Fruit fly (Drosophila melanogaster) whole organism, embryonic: Measurements from ENCODE around the gene CG7742.

ENCODE experiments used
- ATbp ChIP-seq: fragments of 200-800 bp; sonication (Bioruptor generic); optimal IDR thresholded peaks from 2 replicates; lab custom pipeline; 2017; ENCODE audit warnings: missing biosample characterization, mild to moderate bottlenecking, missing genetic modification characterization, missing genetic modification reagents
- Bgb ChIP-seq: fragments of 200-800 bp; sonication (Bioruptor generic); IDR thresholded peaks from 2 replicates; pipeline ENCODE4 v1.3.6; 2022; ENCODE audit warnings: missing biosample characterization, missing genetic modification characterization; ENCODE audit not compliant: partially characterized antibody
- Blimp-1 ChIP-seq: fragments of 200-800 bp; sonication (Bioruptor generic); optimal IDR thresholded peaks from 3 replicates; lab custom pipeline; 2018; ENCODE audit warnings: missing biosample characterization, missing genetic modification characterization, mild to moderate bottlenecking, moderate library complexity, missing genetic modification reagents
- CG12769 ChIP-seq: fragments of 200-800 bp; sonication (Bioruptor generic); optimal IDR thresholded peaks from 2 replicates; lab custom pipeline; 2019; ENCODE audit warnings: missing biosample characterization, mild to moderate bottlenecking, missing genetic modification characterization, moderate library complexity
- CG14667 ChIP-seq: fragments of 200-800 bp; sonication (Bioruptor generic); IDR thresholded peaks from 2 replicates; pipeline ENCODE4 v1.3.6; 2022; ENCODE audit warnings: missing biosample characterization, missing genetic modification characterization
- CG15479 ChIP-seq: fragments of 200-800 bp; sonication (Bioruptor generic); optimal IDR thresholded peaks from 3 replicates; lab custom pipeline; 2019; ENCODE audit warnings: missing biosample characterization, mild to moderate bottlenecking, missing genetic modification characterization, moderate library complexity
- CG1647 ChIP-seq: fragments of 200-800 bp; sonication (Bioruptor generic); optimal IDR thresholded peaks from 3 replicates; lab custom pipeline; 2016; ENCODE audit warnings: missing biosample characterization, missing genetic modification characterization
- CG16779 ChIP-seq: fragments of 200-800 bp; sonication (Bioruptor generic); IDR thresholded peaks from 2 replicates; pipeline ENCODE4 v1.3.6; 2022; ENCODE audit warnings: missing biosample characterization, missing genetic modification characterization
- CG16863 ChIP-seq: fragments of 200-800 bp; sonication (Bioruptor generic); optimal IDR thresholded peaks from 3 replicates; lab custom pipeline; 2016; ENCODE audit warnings: missing biosample characterization, missing genetic modification characterization
- CG1792 ChIP-seq: fragments of 200-800 bp; sonication (Bioruptor generic); optimal IDR thresholded peaks from 2 replicates; lab custom pipeline; 2016; ENCODE audit warnings: missing biosample characterization, missing genetic modification characterization
- CG18011 ChIP-seq: fragments of 200-800 bp; sonication (Bioruptor generic); optimal IDR thresholded peaks from 2 replicates; lab custom pipeline; 2017; ENCODE audit warnings: missing biosample characterization, missing genetic modification characterization, mild to moderate bottlenecking, moderate library complexity, missing genotype
- CG2199 ChIP-seq: fragments of 200-800 bp; sonication (Bioruptor generic); IDR thresholded peaks from 3 replicates; pipeline ENCODE4 v1.3.6; 2022; ENCODE audit warnings: missing biosample characterization, missing genetic modification characterization
- CG3838 ChIP-seq: fragments of 200-800 bp; sonication (Bioruptor generic); optimal IDR thresholded peaks from 3 replicates; lab custom pipeline; 2016; ENCODE audit warnings: missing biosample characterization, missing genetic modification characterization
- CG5180 ChIP-seq: fragments of 200-800 bp; sonication (Bioruptor generic); optimal IDR thresholded peaks from 3 replicates; lab custom pipeline; 2017; ENCODE audit warnings: missing biosample characterization, missing genetic modification characterization, mild to moderate bottlenecking, moderate library complexity, missing genetic modification reagents
- CG7357 ChIP-seq: fragments of 200-800 bp; sonication (Bioruptor generic); IDR thresholded peaks from 3 replicates; pipeline ENCODE4 v1.3.6; 2022; ENCODE audit warnings: missing biosample characterization, missing genetic modification characterization
- CG7963 ChIP-seq: fragments of 200-800 bp; sonication (Bioruptor generic); IDR thresholded peaks from 3 replicates; pipeline ENCODE4 v1.3.6; 2022; ENCODE audit warnings: missing biosample characterization, missing genetic modification characterization; ENCODE audit not compliant: partially characterized antibody
- CG8359 ChIP-seq: fragments of 200-800 bp; sonication (Bioruptor generic); optimal IDR thresholded peaks from 2 replicates; lab custom pipeline; 2017; ENCODE audit warnings: missing biosample characterization, mild to moderate bottlenecking, missing genetic modification characterization, borderline replicate concordance
- CG9797 ChIP-seq: fragments of 200-800 bp; sonication (Bioruptor generic); optimal IDR thresholded peaks from 3 replicates; lab custom pipeline; 2018; ENCODE audit warnings: missing biosample characterization, mild to moderate bottlenecking, missing genetic modification characterization
- Dbx ChIP-seq: fragments of 200-800 bp; sonication (Bioruptor generic); IDR thresholded peaks from 3 replicates; pipeline ENCODE4 v1.3.6; 2022; ENCODE audit warnings: missing biosample characterization, missing genetic modification characterization
- Dref ChIP-seq: fragments of 200-800 bp; sonication (Bioruptor generic); IDR thresholded peaks from 2 replicates; pipeline ENCODE4 v1.3.6; 2022; ENCODE audit warnings: missing biosample characterization, missing genetic modification characterization
- HmgD ChIP-seq: fragments of 200-800 bp; sonication (Bioruptor generic); optimal IDR thresholded peaks from 3 replicates; lab custom pipeline; 2016; ENCODE audit warnings: missing biosample characterization, missing genetic modification characterization
- HmgZ ChIP-seq: fragments of 200-800 bp; sonication (Bioruptor generic); optimal IDR thresholded peaks from 2 replicates; lab custom pipeline; 2018; ENCODE audit warnings: missing biosample characterization, mild to moderate bottlenecking, missing genetic modification characterization
- Kr ChIP-seq: fragments of 200-800 bp; sonication (Bioruptor generic); optimal IDR thresholded peaks from 2 replicates; lab custom pipeline; 2017; ENCODE audit warnings: missing biosample characterization, mild to moderate bottlenecking, missing genetic modification characterization
- Med ChIP-seq: fragments of 200-800 bp; sonication (Bioruptor generic); peaks from one replicate; lab custom pipeline; 2016; ENCODE audit warnings: missing biosample characterization, missing genetic modification characterization, mild to moderate bottlenecking, inconsistent platforms, moderate library complexity
- Ptx1 ChIP-seq: fragments of 200-800 bp; sonication (Bioruptor generic); IDR thresholded peaks from 2 replicates; pipeline ENCODE4 v1.3.6; 2022; ENCODE audit warnings: missing biosample characterization, missing genetic modification characterization
- Taf1 ChIP-seq: fragments of 200-800 bp; sonication (Bioruptor generic); IDR thresholded peaks from 2 replicates; pipeline ENCODE4 v1.3.6; 2022; ENCODE audit warnings: missing biosample characterization, missing genetic modification characterization
- Tbp ChIP-seq: fragments of >200 bp; optimal IDR thresholded peaks from 2 replicates; lab custom pipeline; 2018; ENCODE audit warnings: missing biosample characterization, missing genetic modification characterization
- cas ChIP-seq: fragments of 200-800 bp; sonication (Bioruptor generic); IDR thresholded peaks from 2 replicates; pipeline ENCODE4 v1.3.6; 2022; ENCODE audit warnings: missing biosample characterization, missing genetic modification characterization
- caup ChIP-seq: fragments of 200-800 bp; sonication (Bioruptor generic); optimal IDR thresholded peaks from 3 replicates; lab custom pipeline; 2017; ENCODE audit warnings: missing biosample characterization, mild to moderate bottlenecking, missing genetic modification characterization, moderate library complexity; ENCODE audit not compliant: severe bottlenecking
- chinmo ChIP-seq: fragments of 200-800 bp; sonication (Bioruptor generic); IDR thresholded peaks from 4 replicates; pipeline ENCODE4 v1.3.6; 2022; ENCODE audit warnings: missing biosample characterization, missing genetic modification characterization; ENCODE audit not compliant: partially characterized antibody
- dpn ChIP-seq, 2 experiments: fragments of 200-800 bp; sonication (Bioruptor generic); optimal IDR thresholded peaks; 3 replicates each; lab custom pipeline; 2016; ENCODE audit warnings: missing biosample characterization in 2 of 2, missing genetic modification characterization in 2 of 2
- exex ChIP-seq: fragments of 200-800 bp; sonication (Bioruptor generic); optimal IDR thresholded peaks from 4 replicates; lab custom pipeline; 2018; ENCODE audit warnings: missing biosample characterization, mild to moderate bottlenecking, missing genetic modification characterization, moderate library complexity
- fd3F ChIP-seq: fragments of 200-800 bp; sonication (Bioruptor generic); optimal IDR thresholded peaks from 2 replicates; lab custom pipeline; 2018; ENCODE audit warnings: missing biosample characterization, mild to moderate bottlenecking, missing genetic modification characterization, moderate library complexity
- fd96Cb ChIP-seq: fragments of 200-800 bp; sonication (Bioruptor generic); optimal IDR thresholded peaks from 2 replicates; lab custom pipeline; 2018; ENCODE audit warnings: missing biosample characterization, mild to moderate bottlenecking, missing genetic modification characterization, moderate library complexity
- grn ChIP-seq: fragments of 200-800 bp; sonication (Bioruptor generic); optimal IDR thresholded peaks from 3 replicates; lab custom pipeline; 2017; ENCODE audit warnings: missing biosample characterization, missing genetic modification characterization
- mirr ChIP-seq: fragments of 200-800 bp; sonication (Bioruptor generic); optimal IDR thresholded peaks from 3 replicates; lab custom pipeline; 2018; ENCODE audit warnings: missing biosample characterization, mild to moderate bottlenecking, missing genetic modification characterization
- nerfin-2 ChIP-seq: fragments of 200-800 bp; sonication (Bioruptor generic); IDR thresholded peaks from 2 replicates; pipeline ENCODE4 v1.3.6; 2022; ENCODE audit warnings: missing biosample characterization, missing genetic modification characterization; ENCODE audit not compliant: partially characterized antibody
- sd ChIP-seq: fragments of 200-800 bp; sonication (Bioruptor generic); optimal IDR thresholded peaks from 3 replicates; lab custom pipeline; 2018; ENCODE audit warnings: missing biosample characterization, mild to moderate bottlenecking, missing genetic modification characterization, moderate library complexity
- sens ChIP-seq: fragments of 200-800 bp; sonication (Bioruptor generic); peaks from one replicate; lab custom pipeline; 2016; ENCODE audit warnings: missing biosample characterization, missing genetic modification characterization
- tgo ChIP-seq: fragments of 200-800 bp; sonication (Bioruptor generic); IDR thresholded peaks from 3 replicates; pipeline ENCODE4 v1.3.6; 2022; ENCODE audit warnings: missing biosample characterization, missing genetic modification characterization
- trh ChIP-seq: fragments of 200-800 bp; sonication (Bioruptor generic); optimal IDR thresholded peaks from 2 replicates; lab custom pipeline; 2016; ENCODE audit warnings: missing biosample characterization, missing genetic modification characterization
- zfh1 ChIP-seq: fragments of 200-800 bp; sonication (Bioruptor generic); IDR thresholded peaks from 3 replicates; pipeline ENCODE4 v1.3.6; 2022; ENCODE audit warnings: missing biosample characterization, missing genetic modification characterization

Gene CG7742

DNA sequence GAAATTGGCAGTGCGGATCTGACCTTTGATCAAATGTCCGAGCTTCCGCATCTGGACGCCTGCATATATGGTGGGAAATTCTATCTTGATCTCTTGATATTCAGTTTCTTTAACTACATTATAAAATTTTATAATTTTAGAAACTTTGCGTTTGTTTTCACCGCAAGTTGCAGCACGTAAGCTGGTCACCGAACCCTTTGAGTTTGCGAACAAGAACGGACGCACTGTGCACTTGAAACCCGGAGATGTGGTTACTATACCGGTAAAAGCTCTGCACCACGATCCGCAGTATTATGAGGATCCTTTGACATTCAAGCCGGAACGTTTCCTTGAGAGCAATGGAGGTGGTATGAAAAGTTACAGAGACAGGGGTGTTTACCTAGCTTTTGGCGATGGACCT lies 6.3 kb downstream of the CG7742 start (continued):
- TF ChIP-seq CG3838 (GFP tag; lab: Kevin White, UChicago) (peak; percentile 47), HmgZ (tag; lab: Kevin White, UChicago) (no peak)

DNA sequence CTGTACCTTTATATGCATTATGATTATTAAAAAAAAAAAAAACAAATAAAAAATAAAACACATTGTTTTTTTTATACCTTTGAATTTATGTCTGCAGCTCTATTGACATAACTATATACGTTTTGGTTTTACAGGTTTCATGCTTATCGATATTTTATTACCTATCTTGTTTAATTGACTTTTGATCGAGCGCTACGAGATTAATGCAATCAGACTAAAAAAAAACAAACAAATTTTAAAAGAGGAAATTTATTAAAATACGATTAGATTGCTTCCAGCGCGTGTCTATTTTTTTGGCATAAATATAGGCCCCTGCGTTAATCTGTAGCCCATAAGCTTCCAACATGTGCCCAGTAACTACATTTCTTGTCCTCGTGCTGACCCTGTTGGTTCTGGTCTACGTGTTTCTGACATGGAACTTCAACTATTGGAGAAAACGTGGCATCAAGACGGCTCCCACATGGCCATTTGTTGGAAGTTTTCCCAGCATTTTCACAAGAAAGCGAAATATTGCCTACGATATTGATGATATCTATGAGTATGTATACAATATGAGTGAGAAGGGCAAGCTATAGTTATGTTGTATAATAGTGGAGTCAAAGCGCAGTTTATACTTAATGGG lies 7.8 kb downstream of the CG7742 start, which contains the start of gene Cyp28d2:
Gene Cyp28d2 (plus strand): TSS at position 304 of the 622 bp plus-strand sequence.
- TF ChIP-seq CG1792 (GFP tag; lab: Kevin White, UChicago) (peak; percentile 5), sens (GFP tag; lab: Kevin White, UChicago) (peak; percentile 57), CG16863 (GFP tag; lab: Kevin White, UChicago) (no peak), grn (GFP tag; lab: Kevin White, UChicago) (peak; percentile 56), exex (tag; lab: Kevin White, UChicago) (peak; percentile 95), mirr (GFP tag; lab: Kevin White, UChicago) (peak; percentile 18), CG5180 (GFP tag; lab: Kevin White, UChicago) (peak; percentile 45), fd3F (peak; percentile 5), nerfin-2 (GFP tag; lab: Robert Waterston, UW) (no peak), CG8359 (GFP tag; lab: Kevin White, UChicago) (peak; percentile 57), Bgb (GFP tag; lab: Robert Waterston, UW) (no peak)

DNA sequence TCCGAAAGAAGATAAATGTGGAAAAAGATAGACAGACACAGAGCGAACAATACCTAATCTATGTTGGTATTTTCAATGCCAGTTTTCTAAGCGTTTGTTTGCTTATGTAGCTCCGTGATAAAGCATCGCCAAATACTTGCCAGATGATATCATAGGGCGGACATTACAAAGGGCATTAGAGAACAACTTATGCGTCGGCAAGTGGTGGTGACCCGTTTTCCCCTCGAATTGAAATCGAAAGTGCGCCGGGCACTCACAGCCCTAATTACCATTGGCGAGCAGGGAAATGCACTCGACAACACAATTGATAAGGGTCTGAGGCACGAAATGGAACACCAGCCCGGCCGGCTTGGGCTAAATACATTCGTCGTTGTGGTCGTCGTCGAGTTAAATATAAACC lies 17.7 kb downstream of the CG7742 start:
- TF ChIP-seq caup (GFP tag; lab: Kevin White, UChicago) (no peak), Taf1 (GFP tag; lab: Robert Waterston, UW) (0 out of 2 replicates have a peak, but pooled peaks have one; percentile 1), Kr (no peak), chinmo (GFP tag; lab: Robert Waterston, UW) (0 out of 4 replicates have a peak, but pooled peaks have one; percentile 70), Dref (GFP tag; lab: Robert Waterston, UW) (no peak), CG9797 (GFP tag; lab: Kevin White, UChicago) (no peak), Tbp (GFP tag; lab: Kevin White, UChicago) (no peak), CG14667 (GFP tag; lab: Robert Waterston, UW) (no peak), dpn (GFP tag; optimal IDR thresholded peaks at IDR 0.05; lab: Kevin White, UChicago) (no peak), CG15479 (GFP tag; lab: Kevin White, UChicago) (peak; percentile 57), trh (no peak), tgo (GFP tag; lab: Robert Waterston, UW) (no peak), ATbp (no peak), CG2199 (GFP tag; lab: Robert Waterston, UW) (peak; percentile 38; the same call in 1 of the 3 replicates), CG7357 (no peak), CG18011 (no peak), HmgD (no peak), Blimp-1 (GFP tag; lab: Kevin White, UChicago) (peak; percentile 69), fd96Cb (tag; lab: Kevin White, UChicago) (no peak), CG1647 (GFP tag; lab: Kevin White, UChicago) (no peak), CG12769 (tag; lab: Kevin White, UChicago) (peak; percentile 60), sd (tag; lab: Kevin White, UChicago) (peak; percentile 87), cas (no peak), Dbx (GFP tag; lab: Robert Waterston, UW) (no peak), Med (GFP tag; lab: Kevin White, UChicago) (peak; percentile 56), Ptx1 (GFP tag; lab: Robert Waterston, UW) (no peak), zfh1 (GFP tag; lab: Robert Waterston, UW) (no peak), CG7963 (GFP tag; lab: Robert Waterston, UW) (no peak), CG16779 (GFP tag; lab: Robert Waterston, UW) (no peak)
